Worm (Caenorhabditis elegans): ENCODE data around the gene Y62E10A.20.

Gene Y62E10A.20

ce11 chrIV:13415739-13416271, 29.9 kb upstream of the Y62E10A.20 start, which contains the start of the genes pik-1 and aptf-2:
TSS of gene pik-1 (plus strand) at chrIV:13416041.
TSS of gene aptf-2 (minus strand) at chrIV:13416051.
- TF ChIP-seq ceh-83 (GFP tag; optimal IDR thresholded peaks at IDR 0.05) (no peak), hlh-1 (tag; optimal IDR thresholded peaks at IDR 0.05) (no peak), lin-13 (tag; optimal IDR thresholded peaks at IDR 0.05) (no peak), unc-120 (tag; optimal IDR thresholded peaks at IDR 0.05; ENCODE audit: poor library complexity, severe bottlenecking) (peak; percentile 33), ceh-39 (tag; optimal IDR thresholded peaks at IDR 0.05) (no peak), ces-1 (GFP tag; optimal IDR thresholded peaks at IDR 0.05) (peak; percentile 8)

- no peak for TF ChIP-seq elt-3 (tag; optimal IDR thresholded peaks at IDR 0.05)
- TF ChIP-seq ham-2 (GFP tag; optimal IDR thresholded peaks at IDR 0.05) = no peak
- no peak for TF ChIP-seq nhr-76 (tag; optimal IDR thresholded peaks at IDR 0.05)
- TF ChIP-seq M03D4.4 (tag; optimal IDR thresholded peaks at IDR 0.05) = no peak
- peak; percentile 17 for TF ChIP-seq ces-1 (GFP tag; optimal IDR thresholded peaks at IDR 0.05)
- TF ChIP-seq hlh-1 (tag; optimal IDR thresholded peaks at IDR 0.05) = peak; percentile 7
- TF ChIP-seq nhr-12 (tag; optimal IDR thresholded peaks at IDR 0.05) = no peak
- no peak for TF ChIP-seq ceh-43 (GFP tag; optimal IDR thresholded peaks at IDR 0.05)
- TF ChIP-seq lin-13 (tag; optimal IDR thresholded peaks at IDR 0.05) = no peak
- TF ChIP-seq pha-4 (tag; optimal IDR thresholded peaks at IDR 0.05) = peak; percentile 31
- TF ChIP-seq cnd-1 (tag; optimal IDR thresholded peaks at IDR 0.05) = peak; percentile 3
Observed at ce11 chrIV:13412845-13413383, 27.0 kb upstream of the Y62E10A.20 start, which contains the start of gene gcl-1. TSS of gene gcl-1 (minus strand) at chrIV:13412895.

ce11 chrIV:13408018-13408417, 22.1 kb upstream of the Y62E10A.20 start, which contains the start of gene Y62E10A.19:
TSS of gene Y62E10A.19 (minus strand) at chrIV:13408306.
- TF ChIP-seq ham-2 (GFP tag; optimal IDR thresholded peaks at IDR 0.05) (no peak), drap-1 (GFP tag; optimal IDR thresholded peaks at IDR 0.05) (no peak), mls-2 (tag; optimal IDR thresholded peaks at IDR 0.05) (no peak), blmp-1 (tag; optimal IDR thresholded peaks at IDR 0.05) (peak; percentile 7), unc-120 (tag; optimal IDR thresholded peaks at IDR 0.05; ENCODE audit: poor library complexity, severe bottlenecking) (no peak), nhr-28 (tag; optimal IDR thresholded peaks at IDR 0.05) (no peak)

ce11 chrIV:13400456-13401364, 14.8 kb upstream of the Y62E10A.20 start, which contains the start of the genes memi-2 and cyp-31A5:
TSS of gene memi-2 (minus strand) at chrIV:13400506.
TSS of gene cyp-31A5 (plus strand) at chrIV:13401289.
- TF ChIP-seq pha-4 (tag; optimal IDR thresholded peaks at IDR 0.05) = no peak
- TF ChIP-seq ces-1 (GFP tag; optimal IDR thresholded peaks at IDR 0.05) = no peak
- TF ChIP-seq flh-1 (GFP tag; optimal IDR thresholded peaks at IDR 0.05) = no peak
- no peak for TF ChIP-seq tbx-8 (GFP tag; optimal IDR thresholded peaks at IDR 0.05)
- no peak for TF ChIP-seq ham-2 (GFP tag; optimal IDR thresholded peaks at IDR 0.05)

ce11 chrIV:13398728-13399127, 12.8 kb upstream of the Y62E10A.20 start, which contains the start of gene Y62E10A.13:
TSS of gene Y62E10A.13 (minus strand) at chrIV:13399053.
- TF ChIP-seq lin-13 (tag; optimal IDR thresholded peaks at IDR 0.05) = no peak
- TF ChIP-seq zip-8 (tag; optimal IDR thresholded peaks at IDR 0.05) = no peak
- no peak for TF ChIP-seq snpc-4 (tag; optimal IDR thresholded peaks at IDR 0.05)
- no peak for TF ChIP-seq nhr-12 (tag; optimal IDR thresholded peaks at IDR 0.05)
- no peak for TF ChIP-seq drap-1 (GFP tag; optimal IDR thresholded peaks at IDR 0.05)
- TF ChIP-seq unc-120 (tag; optimal IDR thresholded peaks at IDR 0.05; ENCODE audit: poor library complexity, severe bottlenecking) = no peak
- TF ChIP-seq sptf-1 (tag; optimal IDR thresholded peaks at IDR 0.05) = no peak
- no peak for TF ChIP-seq tbx-8 (GFP tag; optimal IDR thresholded peaks at IDR 0.05)
- TF ChIP-seq blmp-1 (tag; optimal IDR thresholded peaks at IDR 0.05) = no peak

ce11 chrIV:13396375-13396774, 10.5 kb upstream of the Y62E10A.20 start:
- TF ChIP-seq elt-3 (tag; optimal IDR thresholded peaks at IDR 0.05) (no peak), snpc-4 (tag; optimal IDR thresholded peaks at IDR 0.05) (no peak), nhr-2 (tag; optimal IDR thresholded peaks at IDR 0.05) (no peak), sem-2 (GFP tag; optimal IDR thresholded peaks at IDR 0.05) (no peak), tbx-8 (GFP tag; optimal IDR thresholded peaks at IDR 0.05) (no peak), lsy-2 (tag; optimal IDR thresholded peaks at IDR 0.05) (no peak), unc-120 (tag; optimal IDR thresholded peaks at IDR 0.05; ENCODE audit: poor library complexity, severe bottlenecking) (no peak), ham-2 (GFP tag; optimal IDR thresholded peaks at IDR 0.05) (no peak), nhr-76 (tag; optimal IDR thresholded peaks at IDR 0.05) (no peak), ceh-43 (GFP tag; optimal IDR thresholded peaks at IDR 0.05) (no peak)
